Worm (Caenorhabditis elegans) whole organism, L2 larva: ENCODE data around the gene Y38E10A.34.
"Not testable (repeated sequence)": the region's sequence is repeated elsewhere in the genome, so short reads cannot be mapped to it uniquely, and the experiment has no call there.

ENCODE experiments used
- C34F6.9 ChIP-seq: fragments of 150-350 bp; optimal IDR thresholded peaks from 2 replicates; lab custom pipeline; 2014; ENCODE audit warnings: missing biosample characterization, missing genetic modification characterization
- F13H6.1 ChIP-seq: sonication (generic microtip); optimal IDR thresholded peaks from 2 replicates; lab custom pipeline; 2016; ENCODE audit warnings: missing genetic modification characterization, missing compliant biosample characterization
- R02D3.7 ChIP-seq: fragments of 150-350 bp; optimal IDR thresholded peaks from 2 replicates; lab custom pipeline; 2014; ENCODE audit warnings: missing biosample characterization, missing genetic modification characterization
- Y55F3AM.14 ChIP-seq: fragments of 200-800 bp; sonication (Bioruptor generic); optimal IDR thresholded peaks from 2 replicates; lab custom pipeline; 2018; ENCODE audit warnings: mild to moderate bottlenecking, missing genetic modification characterization, missing compliant biosample characterization
- ZK546.5 ChIP-seq: sonication (generic microtip); optimal IDR thresholded peaks from 2 replicates; lab custom pipeline; 2017; ENCODE audit warnings: missing biosample characterization, missing genetic modification characterization
- aly-2 ChIP-seq: fragments of 150-350 bp; optimal IDR thresholded peaks from 2 replicates; lab custom pipeline; 2014; ENCODE audit warnings: missing biosample characterization, missing genetic modification characterization
- ama-1 ChIP-seq: fragments of 150-350 bp; optimal IDR thresholded peaks from 2 replicates; lab custom pipeline; 2018; ENCODE audit warnings: inconsistent platforms
- blmp-1 ChIP-seq: sonication (generic microtip); optimal IDR thresholded peaks from 2 replicates; lab custom pipeline; 2017; ENCODE audit warnings: missing genetic modification characterization, mild to moderate bottlenecking, missing compliant biosample characterization, antibody characterized with exemption, moderate library complexity; ENCODE audit not compliant: insufficient read depth
- ceh-16 ChIP-seq: fragments of 150-350 bp; optimal IDR thresholded peaks from 2 replicates; lab custom pipeline; 2014; ENCODE audit warnings: missing biosample characterization, missing genetic modification characterization
- ceh-82 ChIP-seq: fragments of 150-350 bp; optimal IDR thresholded peaks from 2 replicates; lab custom pipeline; 2014; ENCODE audit warnings: missing biosample characterization, missing genetic modification characterization
- crh-2 ChIP-seq: sonication (generic microtip); optimal IDR thresholded peaks from 2 replicates; lab custom pipeline; 2017; ENCODE audit warnings: missing biosample characterization, missing genetic modification characterization
- dmd-4 ChIP-seq: sonication (generic microtip); optimal IDR thresholded peaks from 2 replicates; lab custom pipeline; 2017; ENCODE audit warnings: missing biosample characterization, missing genetic modification characterization
- egl-27 ChIP-seq: sonication (generic microtip); optimal IDR thresholded peaks from 3 replicates; lab custom pipeline; 2017; ENCODE audit warnings: missing biosample characterization, missing genetic modification reagents, missing genetic modification characterization
- elt-1 ChIP-seq: fragments of 150-350 bp; optimal IDR thresholded peaks from 2 replicates; lab custom pipeline; 2014; ENCODE audit warnings: missing biosample characterization, missing genetic modification characterization
- elt-3 ChIP-seq: sonication (generic microtip); optimal IDR thresholded peaks from 2 replicates; lab custom pipeline; 2017; ENCODE audit warnings: missing biosample characterization, missing genetic modification characterization
- fos-1 ChIP-seq: fragments of 150-350 bp; optimal IDR thresholded peaks from 2 replicates; lab custom pipeline; 2014; ENCODE audit warnings: missing biosample characterization, missing genetic modification characterization
- lin-39 ChIP-seq: fragments of 150-350 bp; optimal IDR thresholded peaks from 2 replicates; lab custom pipeline; 2014; ENCODE audit warnings: missing biosample characterization, missing genetic modification reagents, missing genetic modification characterization
- lsy-2 ChIP-seq, 2 experiments: fragments of 150-350 bp in 1 of 2; sonication (generic microtip) in 1 of 2; optimal IDR thresholded peaks; 2 replicates each; lab custom pipeline; 2014 to 2017; ENCODE audit warnings: missing biosample characterization in 2 of 2, missing genetic modification characterization in 2 of 2
- mab-5 ChIP-seq: fragments of 150-350 bp; optimal IDR thresholded peaks from 2 replicates; lab custom pipeline; 2014; ENCODE audit warnings: missing biosample characterization, missing genetic modification characterization
- mbf-1 ChIP-seq: sonication (generic microtip); optimal IDR thresholded peaks from 2 replicates; lab custom pipeline; 2017; ENCODE audit warnings: missing biosample characterization, missing genetic modification characterization
- mdl-1 ChIP-seq, 2 experiments: fragments of 150-350 bp in 1 of 2; sonication (generic microtip) in 1 of 2; optimal IDR thresholded peaks; 2 replicates each; lab custom pipeline; 2017; ENCODE audit warnings: missing biosample characterization in 2 of 2, missing genetic modification characterization in 2 of 2
- nhr-10 ChIP-seq: sonication (generic microtip); optimal IDR thresholded peaks from 2 replicates; lab custom pipeline; 2017; ENCODE audit warnings: missing biosample characterization, missing genetic modification characterization
- nhr-11 ChIP-seq: fragments of 150-350 bp; optimal IDR thresholded peaks from 2 replicates; lab custom pipeline; 2014; ENCODE audit warnings: missing biosample characterization, missing genetic modification characterization
- nhr-12 ChIP-seq: fragments of 150-350 bp; optimal IDR thresholded peaks from 2 replicates; lab custom pipeline; 2014; ENCODE audit warnings: missing biosample characterization, missing genetic modification characterization
- nhr-129 ChIP-seq: fragments of 150-350 bp; optimal IDR thresholded peaks from 2 replicates; lab custom pipeline; 2014; ENCODE audit warnings: missing biosample characterization, missing genetic modification characterization
- nhr-21 ChIP-seq: fragments of 150-350 bp; optimal IDR thresholded peaks from 2 replicates; lab custom pipeline; 2014; ENCODE audit warnings: missing biosample characterization, missing genetic modification characterization
- nhr-23 ChIP-seq: fragments of 150-350 bp; optimal IDR thresholded peaks from 2 replicates; lab custom pipeline; 2014; ENCODE audit warnings: missing biosample characterization, missing genetic modification reagents, missing genetic modification characterization
- nhr-237 ChIP-seq: fragments of 150-350 bp; optimal IDR thresholded peaks from 2 replicates; lab custom pipeline; 2014; ENCODE audit warnings: missing biosample characterization, missing genetic modification characterization
- nhr-25 ChIP-seq: fragments of 150-350 bp; sonication (generic microtip); optimal IDR thresholded peaks from 3 replicates; lab custom pipeline; 2014; ENCODE audit warnings: missing biosample characterization, missing genetic modification characterization
- nhr-6 ChIP-seq: fragments of 150-350 bp; optimal IDR thresholded peaks from 2 replicates; lab custom pipeline; 2014; ENCODE audit warnings: missing biosample characterization, missing genetic modification characterization
- nhr-77 ChIP-seq: fragments of 150-350 bp; optimal IDR thresholded peaks from 2 replicates; lab custom pipeline; 2014; ENCODE audit warnings: missing biosample characterization, missing genetic modification characterization
- peb-1 ChIP-seq: fragments of 150-350 bp; optimal IDR thresholded peaks from 2 replicates; lab custom pipeline; 2014; ENCODE audit warnings: missing biosample characterization, missing genetic modification characterization
- sem-4 ChIP-seq: fragments of 150-350 bp; optimal IDR thresholded peaks from 2 replicates; lab custom pipeline; 2014; ENCODE audit warnings: missing biosample characterization, missing genetic modification reagents, missing genetic modification characterization
- skn-1 ChIP-seq: sonication (generic microtip); optimal IDR thresholded peaks from 2 replicates; lab custom pipeline; 2017; ENCODE audit warnings: missing biosample characterization, missing genetic modification characterization
- sma-3 ChIP-seq: sonication (generic microtip); optimal IDR thresholded peaks from 2 replicates; lab custom pipeline; 2016; ENCODE audit warnings: missing genetic modification reagents, missing genetic modification characterization, missing compliant biosample characterization
- sma-9 ChIP-seq, 2 experiments: fragments of 150-350 bp in 1 of 2; sonication (generic microtip) in 1 of 2; optimal IDR thresholded peaks; 2 replicates each; lab custom pipeline; 2014 to 2016; ENCODE audit warnings: missing genetic modification characterization in 2 of 2, mild to moderate bottlenecking in 1 of 2, missing biosample characterization in 1 of 2, missing compliant biosample characterization in 1 of 2, missing genetic modification reagents in 1 of 2, moderate library complexity in 1 of 2
- snpc-4 ChIP-seq: fragments of 150-350 bp; optimal IDR thresholded peaks from 2 replicates; lab custom pipeline; 2014; ENCODE audit warnings: missing biosample characterization, missing genetic modification characterization
- unc-39 ChIP-seq: fragments of 150-350 bp; optimal IDR thresholded peaks from 2 replicates; lab custom pipeline; 2014; ENCODE audit warnings: missing biosample characterization, missing genetic modification characterization
- unc-55 ChIP-seq: fragments of 150-350 bp; sonication (generic microtip); optimal IDR thresholded peaks from 3 replicates; lab custom pipeline; 2014; ENCODE audit warnings: missing biosample characterization, missing genetic modification reagents, missing genetic modification characterization
- unc-62 ChIP-seq: fragments of 150-350 bp; optimal IDR thresholded peaks from 2 replicates; lab custom pipeline; 2014; ENCODE audit warnings: missing biosample characterization, missing genetic modification reagents, missing genetic modification characterization
- zag-1 ChIP-seq: fragments of 150-350 bp; optimal IDR thresholded peaks from 2 replicates; lab custom pipeline; 2014; ENCODE audit warnings: missing biosample characterization, missing genetic modification characterization
- ztf-1 ChIP-seq: fragments of 200-800 bp; sonication (Bioruptor generic); conservative IDR thresholded peaks from 2 replicates; pipeline ENCODE4 v1.3.6; 2022; ENCODE audit warnings: missing genetic modification characterization, missing compliant biosample characterization
- ztf-11 ChIP-seq: sonication (generic microtip); optimal IDR thresholded peaks from 2 replicates; lab custom pipeline; 2017; ENCODE audit warnings: missing biosample characterization, missing genetic modification characterization

Gene Y38E10A.34

DNA sequence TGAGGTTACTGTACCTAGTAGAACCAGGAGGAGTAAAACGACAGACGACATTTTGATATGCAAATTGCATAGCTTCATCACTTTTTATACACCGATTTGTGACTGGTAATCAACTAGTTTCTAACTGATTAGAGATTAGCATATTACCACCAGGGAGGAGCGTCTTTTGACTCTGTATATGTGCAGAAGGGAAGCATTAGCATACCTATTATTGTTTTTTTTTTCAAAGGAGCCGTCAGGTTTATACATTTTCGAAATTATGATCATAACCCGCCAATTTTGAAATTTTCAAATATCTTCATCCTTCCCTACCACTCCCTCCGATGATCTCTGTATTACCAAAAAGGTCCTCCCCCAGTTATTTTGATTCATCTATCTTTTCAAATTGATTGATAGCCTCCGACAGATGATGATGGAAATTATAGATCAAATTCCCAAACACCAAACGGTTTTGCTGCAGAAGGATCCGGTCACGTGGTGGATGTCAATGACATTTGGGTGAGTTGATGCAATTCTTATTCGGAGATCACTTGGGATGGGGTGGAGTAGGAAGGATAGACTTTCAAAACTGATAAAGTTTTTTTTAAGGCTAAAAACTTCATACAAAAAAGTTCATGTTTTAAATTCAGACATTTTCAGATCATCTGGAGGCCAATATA, 9.0 kb upstream of the Y38E10A.34 start, which contains the start of gene nspe-8 (continued):
- no peak for TF ChIP-seq ZK546.5 (tag; lab: Kevin White, UChicago)
- TF ChIP-seq mab-5 (tag; lab: Kevin White, UChicago), result no peak
- no peak for TF ChIP-seq unc-55 (GFP tag; lab: Kevin White, UChicago)
- TF ChIP-seq egl-27, result no peak
- TF ChIP-seq peb-1, result no peak
- TF ChIP-seq nhr-129 (tag; lab: Kevin White, UChicago), result peak; percentile 46
- no peak for TF ChIP-seq nhr-6 (tag; lab: Kevin White, UChicago)
- TF ChIP-seq nhr-12 (tag; lab: Kevin White, UChicago), result no peak
- no peak for TF ChIP-seq ztf-1 (GFP tag; lab: Robert Waterston, UW)
- no peak for TF ChIP-seq C34F6.9
- TF ChIP-seq skn-1 (tag; lab: Kevin White, UChicago), result no peak
- TF ChIP-seq blmp-1 (tag; lab: Kevin White, UChicago), result no peak
- TF ChIP-seq nhr-11 (tag; lab: Kevin White, UChicago), result no peak
- peak; percentile 97 for TF ChIP-seq sma-9 (GFP tag; optimal IDR thresholded peaks at IDR 0.05; lab: Kevin White, UChicago)
- no peak for TF ChIP-seq sma-9 (tag; optimal IDR thresholded peaks at IDR 0.05; lab: Kevin White, UChicago)
- TF ChIP-seq elt-3, result no peak
- TF ChIP-seq ceh-16 (tag; lab: Kevin White, UChicago), result no peak
- TF ChIP-seq mbf-1 (tag; lab: Kevin White, UChicago), result no peak
- peak; percentile 30 to 41 for TF ChIP-seq mdl-1 (tag; optimal IDR thresholded peaks at IDR 0.05; lab: Kevin White, UChicago)
- TF ChIP-seq dmd-4 (tag; lab: Kevin White, UChicago), result no peak
- TF ChIP-seq lsy-2 (tag; optimal IDR thresholded peaks at IDR 0.05; lab: Kevin White, UChicago), result no peak
- TF ChIP-seq ceh-82 (tag; lab: Kevin White, UChicago), result no peak
- no peak for TF ChIP-seq unc-62 (GFP tag; lab: Kevin White, UChicago)
- no peak for TF ChIP-seq unc-39 (tag; lab: Kevin White, UChicago)

DNA sequence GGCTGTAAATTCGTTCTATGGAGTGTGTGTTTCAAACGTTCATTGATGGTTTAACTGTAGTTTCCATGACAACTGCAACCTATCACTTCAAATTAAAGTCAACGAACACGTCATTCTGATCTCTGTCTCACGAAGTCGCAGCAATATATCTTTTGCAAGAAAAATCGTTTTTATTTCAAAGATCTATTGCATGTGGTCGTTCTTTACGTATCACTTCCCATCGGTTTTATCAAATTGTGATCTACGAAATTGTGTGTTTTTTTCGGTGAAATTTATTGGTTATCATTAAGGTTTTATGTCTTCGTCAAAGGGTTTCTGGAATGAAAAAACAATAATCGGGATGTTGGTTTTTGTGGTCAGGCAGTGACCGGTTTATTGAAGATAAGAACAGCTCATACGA, 8.1 kb upstream of the Y38E10A.34 start:
- TF ChIP-seq nhr-21, result peak; percentile 2
- no peak for TF ChIP-seq unc-39 (tag; lab: Kevin White, UChicago)
- TF ChIP-seq sma-3 (GFP tag; lab: Kevin White, UChicago), result peak; percentile 19
- peak; percentile 56 for TF ChIP-seq sma-9 (GFP tag; optimal IDR thresholded peaks at IDR 0.05; lab: Kevin White, UChicago)
- TF ChIP-seq sma-9 (tag; optimal IDR thresholded peaks at IDR 0.05; lab: Kevin White, UChicago), result no peak
- no peak for TF ChIP-seq dmd-4 (tag; lab: Kevin White, UChicago)

DNA sequence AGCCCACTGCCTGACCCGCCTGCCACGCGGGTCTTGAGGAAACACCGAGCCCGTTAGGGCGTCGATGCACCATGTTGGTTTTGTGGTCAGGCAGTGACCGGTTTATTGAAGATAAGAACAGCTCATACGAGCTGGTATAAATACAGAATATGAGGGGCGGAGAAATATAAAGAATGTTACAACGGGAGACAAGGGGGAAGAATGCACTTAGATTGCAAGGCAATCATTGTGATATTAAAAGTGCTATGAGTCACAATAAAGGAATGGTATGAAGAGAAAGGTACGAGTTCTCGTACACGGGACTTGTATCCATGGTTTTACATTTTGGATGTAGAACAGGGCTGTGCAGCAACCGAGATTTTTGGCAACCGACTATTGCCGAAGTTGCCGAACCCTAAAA, 6.6 kb upstream of the Y38E10A.34 start, which contains the start of gene Y38E10A.14:
TSS of gene Y38E10A.14 (minus strand) at position 101 of the 400 bp plus-strand sequence.
- not testable (repeated sequence) for TF ChIP-seq F13H6.1; nhr-237 (tag; lab: Kevin White, UChicago); C34F6.9

DNA sequence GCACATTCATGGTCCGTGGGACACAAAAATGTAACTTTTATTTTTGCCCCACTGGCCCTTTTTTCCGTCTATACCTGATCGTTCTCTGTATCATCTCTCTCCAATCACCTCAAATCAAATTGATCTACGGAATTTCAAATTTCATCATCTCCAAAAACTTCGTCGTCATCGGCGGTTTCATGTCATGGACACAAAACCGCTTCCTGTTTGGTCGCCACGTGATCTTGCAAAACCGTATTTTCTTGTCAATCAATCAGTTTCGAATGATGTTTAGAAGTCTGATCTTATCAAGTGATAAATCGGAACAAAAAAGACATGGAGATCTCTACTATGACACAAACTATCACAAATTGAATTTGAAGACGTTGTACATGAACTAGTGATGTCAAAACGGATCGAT, 5.3 kb upstream of the Y38E10A.34 start:
- TF ChIP-seq lin-39 (tag; lab: Kevin White, UChicago) (no peak), snpc-4 (tag; lab: Kevin White, UChicago) (no peak), ama-1 (lab: Kevin White, UChicago) (no peak), sma-3 (GFP tag; lab: Kevin White, UChicago) (peak; percentile 93), C34F6.9 (no peak), mdl-1 (tag; optimal IDR thresholded peaks at IDR 0.05; lab: Kevin White, UChicago) (peak; percentile 52 to 79), zag-1 (no peak), R02D3.7 (no peak), mbf-1 (tag; lab: Kevin White, UChicago) (no peak), fos-1 (tag; lab: Kevin White, UChicago) (peak; percentile 31), nhr-10 (no peak), nhr-237 (tag; lab: Kevin White, UChicago) (no peak), elt-3 (no peak), nhr-11 (tag; lab: Kevin White, UChicago) (no peak), unc-55 (GFP tag; lab: Kevin White, UChicago) (no peak), Y55F3AM.14 (GFP tag; lab: Kevin White, UChicago) (no peak), ceh-16 (tag; lab: Kevin White, UChicago) (no peak), nhr-6 (tag; lab: Kevin White, UChicago) (no peak), ZK546.5 (tag; lab: Kevin White, UChicago) (no peak), sem-4 (tag; lab: Kevin White, UChicago) (no peak), nhr-25 (tag; lab: Kevin White, UChicago) (peak; percentile 91), ztf-1 (GFP tag; lab: Robert Waterston, UW) (no peak), unc-62 (GFP tag; lab: Kevin White, UChicago) (no peak), crh-2 (tag; lab: Kevin White, UChicago) (peak; percentile 27), ztf-11 (tag; lab: Kevin White, UChicago) (no peak), nhr-23 (tag; lab: Kevin White, UChicago) (no peak), peb-1 (no peak), aly-2 (tag; lab: Kevin White, UChicago) (no peak), mab-5 (tag; lab: Kevin White, UChicago) (no peak), nhr-21 (peak; percentile 95), lsy-2 (tag; optimal IDR thresholded peaks at IDR 0.05; lab: Kevin White, UChicago) (no peak), egl-27 (peak; percentile 68), elt-1 (tag; lab: Kevin White, UChicago) (no peak), ceh-82 (tag; lab: Kevin White, UChicago) (no peak), nhr-77 (tag; lab: Kevin White, UChicago) (no peak)
